Worm (Caenorhabditis elegans) whole organism, L4 larva: ENCODE measurements around the gene ehn-3.
A peak's percentile ranks its signal among the peaks of the same experiment; 100 is the strongest.

Source experiments
- T26A8.4 ChIP-seq: fragments of 200-800 bp; sonication (Bioruptor generic); IDR thresholded peaks from 2 replicates; pipeline ENCODE4 v1.3.6; 2022; ENCODE audit warnings: missing genetic modification characterization, missing compliant biosample characterization
- Y75B8A.6 ChIP-seq: fragments of 200-800 bp; sonication (Bioruptor generic); IDR thresholded peaks from 2 replicates; pipeline ENCODE4 v1.3.6; 2022; ENCODE audit warnings: missing genetic modification reagents, missing genetic modification characterization, missing compliant biosample characterization
- ZK337.2 ChIP-seq: fragments of 200-800 bp; sonication (Bioruptor generic); IDR thresholded peaks from 2 replicates; pipeline ENCODE4 v1.3.6; 2022; ENCODE audit warnings: missing genetic modification reagents, missing genetic modification characterization, missing compliant biosample characterization
- ZK546.5 ChIP-seq, 2 experiments: sonication (generic microtip); optimal IDR thresholded peaks; 2 replicates each; lab custom pipeline; 2017; ENCODE audit warnings: missing biosample characterization in 2 of 2, missing genetic modification characterization in 2 of 2
- ama-1 ChIP-seq: fragments of 150-350 bp; optimal IDR thresholded peaks from 2 replicates; lab custom pipeline; 2014; ENCODE audit warnings: inconsistent platforms, mixed read lengths
- attf-4 ChIP-seq: sonication (generic microtip); optimal IDR thresholded peaks from 3 replicates; lab custom pipeline; 2017; ENCODE audit warnings: missing biosample characterization, missing genetic modification characterization
- ceh-32 ChIP-seq: sonication (generic microtip); optimal IDR thresholded peaks from 2 replicates; lab custom pipeline; 2016; ENCODE audit warnings: mild to moderate bottlenecking, missing genetic modification characterization, missing compliant biosample characterization; ENCODE audit not compliant: poor library complexity
- ceh-44 ChIP-seq: fragments of 200-800 bp; sonication (Bioruptor generic); IDR thresholded peaks from 2 replicates; pipeline ENCODE4 v1.3.6; 2022; ENCODE audit warnings: missing genetic modification reagents, missing genetic modification characterization, missing compliant biosample characterization
- ceh-62 ChIP-seq: sonication (generic microtip); optimal IDR thresholded peaks from 2 replicates; lab custom pipeline; 2017; ENCODE audit warnings: missing biosample characterization, missing genetic modification characterization
- cey-2 ChIP-seq: sonication (generic microtip); optimal IDR thresholded peaks from 3 replicates; lab custom pipeline; 2017; ENCODE audit warnings: missing genetic modification characterization, mild to moderate bottlenecking, missing compliant biosample characterization, antibody characterized with exemption, borderline replicate concordance; ENCODE audit not compliant: insufficient read depth
- ctbp-1 ChIP-seq: fragments of 200-800 bp; sonication (Bioruptor generic); IDR thresholded peaks from 2 replicates; pipeline ENCODE4 v1.3.6; 2022; ENCODE audit warnings: missing genetic modification reagents, missing genetic modification characterization, missing compliant biosample characterization
- daf-12 ChIP-seq: fragments of 150-350 bp; optimal IDR thresholded peaks from 2 replicates; lab custom pipeline; 2014; ENCODE audit warnings: missing biosample characterization, missing genetic modification reagents, missing genetic modification characterization
- dmd-6 ChIP-seq: fragments of 200-800 bp; sonication (Bioruptor generic); IDR thresholded peaks from 2 replicates; pipeline ENCODE4 v1.3.6; 2022; ENCODE audit warnings: missing genetic modification reagents, missing genetic modification characterization, missing compliant biosample characterization
- dmd-9 ChIP-seq: fragments of 200-800 bp; sonication (Bioruptor generic); IDR thresholded peaks from 2 replicates; pipeline ENCODE4 v1.3.6; 2022; ENCODE audit warnings: missing genetic modification reagents, missing genetic modification characterization, missing compliant biosample characterization
- dpl-1 ChIP-seq: fragments of 150-350 bp; optimal IDR thresholded peaks from 2 replicates; lab custom pipeline; 2014; ENCODE audit warnings: missing biosample characterization, missing genetic modification reagents, missing genetic modification characterization
- duxl-1 ChIP-seq: sonication (generic microtip); optimal IDR thresholded peaks from 2 replicates; lab custom pipeline; 2016; ENCODE audit warnings: mild to moderate bottlenecking, missing genetic modification characterization, moderate library complexity, missing compliant biosample characterization; ENCODE audit not compliant: poor library complexity
- dve-1 ChIP-seq: sonication (generic microtip); optimal IDR thresholded peaks from 2 replicates; lab custom pipeline; 2017; ENCODE audit warnings: antibody characterized with exemption, mild to moderate bottlenecking, missing genetic modification characterization, missing compliant biosample characterization; ENCODE audit not compliant: insufficient read depth
- egl-27 ChIP-seq: sonication (generic microtip); optimal IDR thresholded peaks from 3 replicates; lab custom pipeline; 2017; ENCODE audit warnings: missing biosample characterization, missing genetic modification reagents, missing genetic modification characterization
- fos-1 ChIP-seq: fragments of 150-350 bp; optimal IDR thresholded peaks from 2 replicates; lab custom pipeline; 2014; ENCODE audit warnings: missing biosample characterization, missing genetic modification characterization
- gei-8 ChIP-seq: fragments of 200-800 bp; sonication (Bioruptor generic); optimal IDR thresholded peaks from 2 replicates; lab custom pipeline; 2018; ENCODE audit warnings: mild to moderate bottlenecking, missing genetic modification characterization, missing compliant biosample characterization
- lin-1 ChIP-seq: fragments of 200-800 bp; sonication (Bioruptor generic); IDR thresholded peaks from 2 replicates; pipeline ENCODE4 v1.3.6; 2022; ENCODE audit warnings: missing genetic modification reagents, missing genetic modification characterization, missing compliant biosample characterization
- lin-38 ChIP-seq: fragments of 200-800 bp; sonication (Bioruptor generic); IDR thresholded peaks from 2 replicates; pipeline ENCODE4 v1.3.6; 2022; ENCODE audit warnings: missing genetic modification reagents, missing genetic modification characterization, missing compliant biosample characterization
- lsy-2 ChIP-seq, 2 experiments: fragments of 150-350 bp in 1 of 2; sonication (generic microtip) in 1 of 2; optimal IDR thresholded peaks; 2 replicates each; lab custom pipeline; 2014 to 2017; ENCODE audit warnings: missing biosample characterization in 2 of 2, missing genetic modification characterization in 2 of 2
- madf-5 ChIP-seq, 2 experiments: fragments of 200-800 bp; sonication (Bioruptor generic); IDR thresholded peaks; 2 replicates each; pipeline ENCODE4 v1.3.6; 2022; ENCODE audit warnings: missing compliant biosample characterization in 2 of 2, missing genetic modification characterization in 2 of 2
- madf-9 ChIP-seq: fragments of 200-800 bp; sonication (Bioruptor generic); conservative IDR thresholded peaks from 2 replicates; pipeline ENCODE4 v1.3.6; 2022; ENCODE audit warnings: missing genetic modification reagents, missing genetic modification characterization, missing compliant biosample characterization
- mdt-29 ChIP-seq: fragments of 200-800 bp; sonication (Bioruptor generic); IDR thresholded peaks from 2 replicates; pipeline ENCODE4 v1.3.6; 2022; ENCODE audit warnings: missing genetic modification reagents, missing genetic modification characterization, missing compliant biosample characterization
- mep-1 ChIP-seq: fragments of 150-350 bp; sonication (generic microtip); optimal IDR thresholded peaks from 3 replicates; lab custom pipeline; 2014; ENCODE audit warnings: missing biosample characterization, missing genetic modification characterization
- mes-2 ChIP-seq: sonication (generic microtip); optimal IDR thresholded peaks from 2 replicates; lab custom pipeline; 2016; ENCODE audit warnings: missing genotype, mild to moderate bottlenecking, missing genetic modification characterization, missing compliant biosample characterization; ENCODE audit not compliant: poor library complexity, severe bottlenecking
- mxl-2 ChIP-seq: fragments of 200-800 bp; sonication (Bioruptor generic); conservative IDR thresholded peaks from 2 replicates; pipeline ENCODE4 v1.3.6; 2022; ENCODE audit warnings: missing genetic modification reagents, missing genetic modification characterization, missing compliant biosample characterization
- mxl-3 ChIP-seq: fragments of 200-800 bp; sonication (Bioruptor generic); optimal IDR thresholded peaks from 2 replicates; lab custom pipeline; 2018; ENCODE audit warnings: mild to moderate bottlenecking, missing genetic modification characterization, missing compliant biosample characterization
- nhr-102 ChIP-seq: sonication (generic microtip); optimal IDR thresholded peaks from 2 replicates; lab custom pipeline; 2016; ENCODE audit warnings: mild to moderate bottlenecking, missing genetic modification characterization, moderate library complexity, missing compliant biosample characterization
- nhr-111 ChIP-seq: fragments of 200-800 bp; sonication (Bioruptor generic); optimal IDR thresholded peaks from 2 replicates; lab custom pipeline; 2018; ENCODE audit warnings: mild to moderate bottlenecking, missing genetic modification characterization, missing compliant biosample characterization
- nhr-237 ChIP-seq: sonication (generic microtip); optimal IDR thresholded peaks from 2 replicates; lab custom pipeline; 2017; ENCODE audit warnings: missing biosample characterization, missing genetic modification characterization
- nhr-41 ChIP-seq: fragments of 200-800 bp; sonication (Bioruptor generic); IDR thresholded peaks from 2 replicates; pipeline ENCODE4 v1.3.6; 2022; ENCODE audit warnings: missing genetic modification reagents, missing genetic modification characterization, missing compliant biosample characterization
- nhr-6 ChIP-seq: fragments of 150-350 bp; optimal IDR thresholded peaks from 2 replicates; lab custom pipeline; 2014; ENCODE audit warnings: missing biosample characterization, missing genetic modification characterization
- nhr-76 ChIP-seq: fragments of 150-350 bp; optimal IDR thresholded peaks from 2 replicates; lab custom pipeline; 2014; ENCODE audit warnings: missing biosample characterization, missing genetic modification characterization
- nhr-77 ChIP-seq: fragments of 150-350 bp; optimal IDR thresholded peaks from 2 replicates; lab custom pipeline; 2014; ENCODE audit warnings: missing biosample characterization, missing genetic modification characterization
- pha-4 ChIP-seq, 2 experiments: fragments of 150-350 bp in 1 of 2; fragments of 200-800 bp in 1 of 2; sonication (Bioruptor generic) in 1 of 2; IDR thresholded peaks in 1 of 2; optimal IDR thresholded peaks in 1 of 2; 2 replicates each; pipeline versions ENCODE4 v1.3.6 to Lab custom; 2014 to 2022; ENCODE audit warnings: missing genetic modification characterization in 2 of 2, missing genetic modification reagents in 2 of 2, missing biosample characterization in 1 of 2, missing compliant biosample characterization in 1 of 2
- php-3 ChIP-seq: fragments of 200-800 bp; sonication (Bioruptor generic); IDR thresholded peaks from 2 replicates; pipeline ENCODE4 v1.3.6; 2022; ENCODE audit warnings: missing genetic modification reagents, missing genetic modification characterization, missing compliant biosample characterization
- rbr-2 ChIP-seq: sonication (generic microtip); optimal IDR thresholded peaks from 2 replicates; lab custom pipeline; 2016; ENCODE audit warnings: missing genotype, missing genetic modification characterization, missing compliant biosample characterization
- set-16 ChIP-seq: fragments of 200-800 bp; sonication (Bioruptor generic); IDR thresholded peaks from 2 replicates; pipeline ENCODE4 v1.3.6; 2022; ENCODE audit warnings: missing genetic modification reagents, missing genetic modification characterization, missing compliant biosample characterization
- skn-1 ChIP-seq: fragments of 150-350 bp; optimal IDR thresholded peaks from 2 replicates; lab custom pipeline; 2014; ENCODE audit warnings: missing biosample characterization, missing genetic modification characterization
- snpc-1.2 ChIP-seq: fragments of 200-800 bp; sonication (Bioruptor generic); IDR thresholded peaks from 2 replicates; pipeline ENCODE4 v1.3.6; 2022; ENCODE audit warnings: missing genetic modification reagents, missing genetic modification characterization, missing compliant biosample characterization
- tra-1 ChIP-seq: fragments of 200-800 bp; sonication (Bioruptor generic); IDR thresholded peaks from 2 replicates; pipeline ENCODE4 v1.3.6; 2022; ENCODE audit warnings: missing genetic modification reagents, missing genetic modification characterization, missing compliant biosample characterization
- unc-130 ChIP-seq: sonication (generic microtip); optimal IDR thresholded peaks from 2 replicates; lab custom pipeline; 2016; ENCODE audit warnings: missing genetic modification reagents, missing genetic modification characterization, missing compliant biosample characterization
- unc-39 ChIP-seq: sonication (generic microtip); optimal IDR thresholded peaks from 2 replicates; lab custom pipeline; 2017; ENCODE audit warnings: missing biosample characterization, missing genetic modification characterization
- zfp-2 ChIP-seq: sonication (generic microtip); optimal IDR thresholded peaks from 2 replicates; lab custom pipeline; 2016; ENCODE audit warnings: mild to moderate bottlenecking, missing genetic modification characterization, missing compliant biosample characterization
- zip-11 ChIP-seq: fragments of 200-800 bp; sonication (Bioruptor generic); IDR thresholded peaks from 2 replicates; pipeline ENCODE4 v1.3.6; 2022; ENCODE audit warnings: missing genetic modification characterization, missing compliant biosample characterization
- zip-2 ChIP-seq: fragments of 150-350 bp; optimal IDR thresholded peaks from 2 replicates; lab custom pipeline; 2014; ENCODE audit warnings: missing biosample characterization, missing genetic modification characterization
- ztf-11 ChIP-seq: fragments of 150-350 bp; optimal IDR thresholded peaks from 2 replicates; lab custom pipeline; 2014; ENCODE audit warnings: missing biosample characterization, missing genetic modification characterization
- ztf-7 ChIP-seq: fragments of 150-350 bp; optimal IDR thresholded peaks from 2 replicates; lab custom pipeline; 2014; ENCODE audit warnings: missing biosample characterization, missing genetic modification characterization

The ehn-3 gene

ce11 chrIV:5370914-5371313 lies 48.1 kb downstream of the ehn-3 start:
- TF ChIP-seq gei-8 (GFP tag; lab: Kevin White, UChicago) (no peak), lin-38 (GFP tag; lab: Robert Waterston, UW) (peak; percentile 58), egl-27 (tag; lab: Kevin White, UChicago) (no peak), T26A8.4 (GFP tag; lab: Robert Waterston, UW) (no peak), dmd-9 (GFP tag; lab: Robert Waterston, UW) (no peak), dmd-6 (GFP tag; lab: Robert Waterston, UW) (no peak), ztf-7 (tag; lab: Kevin White, UChicago) (no peak), ZK546.5 (tag; optimal IDR thresholded peaks at IDR 0.05; lab: Kevin White, UChicago) (no peak), ceh-62 (no peak), lsy-2 (tag; optimal IDR thresholded peaks at IDR 0.05; lab: Kevin White, UChicago) (peak in 1 of 2 experiments; percentile 58), skn-1 (tag; lab: Kevin White, UChicago) (no peak), ctbp-1 (GFP tag; lab: Robert Waterston, UW) (no peak), rbr-2 (tag; lab: Kevin White, UChicago) (no peak), zip-2 (tag; lab: Kevin White, UChicago) (no peak), cey-2 (no peak), unc-39 (tag; lab: Kevin White, UChicago) (no peak), nhr-111 (GFP tag; lab: Kevin White, UChicago) (no peak), duxl-1 (tag; lab: Kevin White, UChicago) (no peak), mxl-3 (GFP tag; lab: Kevin White, UChicago) (no peak), nhr-237 (no peak), unc-130 (GFP tag; lab: Kevin White, UChicago) (peak; percentile 2), nhr-6 (tag; lab: Kevin White, UChicago) (peak; percentile 25), tra-1 (GFP tag; lab: Robert Waterston, UW) (no peak), pha-4 (GFP tag; IDR thresholded peaks at IDR 0.05; lab: Robert Waterston, UW) (peak; percentile 53; the same call in 1 of the 2 replicates), pha-4 (tag; optimal IDR thresholded peaks at IDR 0.05; lab: Kevin White, UChicago) (no peak), attf-4 (tag; lab: Kevin White, UChicago) (no peak), mxl-2 (GFP tag; lab: Robert Waterston, UW) (no peak), mdt-29 (no peak), ceh-32 (tag; lab: Kevin White, UChicago) (no peak), ceh-44 (GFP tag; lab: Robert Waterston, UW) (no peak), nhr-77 (tag; lab: Kevin White, UChicago) (no peak), dve-1 (peak; percentile 47), Y75B8A.6 (GFP tag; lab: Robert Waterston, UW) (no peak), mep-1 (tag; lab: Kevin White, UChicago) (peak; percentile 20), ama-1 (no peak), zfp-2 (tag; lab: Kevin White, UChicago) (no peak), snpc-1.2 (GFP tag; lab: Robert Waterston, UW) (peak; percentile 49; the same call in 1 of the 2 replicates), nhr-41 (GFP tag; lab: Robert Waterston, UW) (no peak), dpl-1 (peak; percentile 33), ZK337.2 (GFP tag; lab: Robert Waterston, UW) (no peak), php-3 (GFP tag; lab: Robert Waterston, UW) (no peak), set-16 (GFP tag; lab: Robert Waterston, UW) (no peak), fos-1 (tag; lab: Kevin White, UChicago) (no peak), madf-9 (GFP tag; lab: Robert Waterston, UW) (0 out of 2 replicates have a peak, but pooled peaks have one; percentile 36), ztf-11 (no peak), daf-12 (no peak), lin-1 (no peak), mes-2 (tag; lab: Kevin White, UChicago) (peak; percentile 46), madf-5 (GFP tag; IDR thresholded peaks at IDR 0.05; lab: Robert Waterston, UW) (no peak), nhr-76 (tag; lab: Kevin White, UChicago) (no peak), zip-11 (GFP tag; lab: Robert Waterston, UW) (no peak), nhr-102 (no peak)
